Fruit fly (Drosophila melanogaster): ENCODE results near the gene CG12375.

The CG12375 gene

dm6 chr2L:8097964-8098945 is 28.4 kb downstream of the CG12375 start (continued):
- TF ChIP-seq ash1 (GFP tag; optimal IDR thresholded peaks at IDR 0.05): no peak
- no peak for TF ChIP-seq da (GFP tag; optimal IDR thresholded peaks at IDR 0.05)
- no peak for TF ChIP-seq zf30C (GFP tag; optimal IDR thresholded peaks at IDR 0.05)
- peak; percentile 39 for TF ChIP-seq Med (GFP tag)
- TF ChIP-seq gcm2 (GFP tag; optimal IDR thresholded peaks at IDR 0.05): no peak
- TF ChIP-seq pnt (GFP tag; optimal IDR thresholded peaks at IDR 0.05): no peak
- TF ChIP-seq danr (GFP tag; IDR thresholded peaks at IDR 0.05): no peak
- TF ChIP-seq CG4854 (GFP tag; optimal IDR thresholded peaks at IDR 0.05): no peak
- no peak for TF ChIP-seq CTCF (GFP tag; optimal IDR thresholded peaks at IDR 0.05)
- TF ChIP-seq Dip2 (GFP tag; IDR thresholded peaks at IDR 0.05): no peak
- no peak for TF ChIP-seq bigmax (GFP tag; optimal IDR thresholded peaks at IDR 0.05)
- no peak for TF ChIP-seq Sin3A (optimal IDR thresholded peaks at IDR 0.05)
- TF ChIP-seq Neu2 (GFP tag; optimal IDR thresholded peaks at IDR 0.05; ENCODE audit: borderline replicate concordance): no peak
- TF ChIP-seq stc (GFP tag; IDR thresholded peaks at IDR 0.05): 0 out of 2 replicates have a peak, but pooled peaks have one; percentile 41
- TF ChIP-seq CG9609 (GFP tag; optimal IDR thresholded peaks at IDR 0.05): no peak
- peak; percentile 90 for TF ChIP-seq CG7745 (tag; optimal IDR thresholded peaks at IDR 0.05)
- peak; percentile 4 for TF ChIP-seq CG12391 (tag; optimal IDR thresholded peaks at IDR 0.05)
- TF ChIP-seq CG14965 (GFP tag; optimal IDR thresholded peaks at IDR 0.05; ENCODE audit: borderline replicate concordance): no peak
- peak in 1 of 2 experiments; percentile 2 for TF ChIP-seq Hr51 (GFP tag; optimal IDR thresholded peaks at IDR 0.05)
- no peak for TF ChIP-seq nau (GFP tag; optimal IDR thresholded peaks at IDR 0.05)
- peak; percentile 18 for TF ChIP-seq gem (tag; optimal IDR thresholded peaks at IDR 0.05)
- peak; percentile 88 for TF ChIP-seq CG7987 (GFP tag; optimal IDR thresholded peaks at IDR 0.05)
- no peak for TF ChIP-seq Ravus (GFP tag; IDR thresholded peaks at IDR 0.05)
- TF ChIP-seq Hr39 (optimal IDR thresholded peaks at IDR 0.05): no peak
- no peak for TF ChIP-seq CG17568 (GFP tag; optimal IDR thresholded peaks at IDR 0.05)

- TF ChIP-seq vvl (GFP tag; IDR thresholded peaks at IDR 0.05): peak; percentile 39
- no peak for TF ChIP-seq sima (GFP tag; optimal IDR thresholded peaks at IDR 0.05)
- TF ChIP-seq toy (GFP tag; IDR thresholded peaks at IDR 0.05): no peak
- TF ChIP-seq ap (GFP tag; IDR thresholded peaks at IDR 0.05): no peak
- TF ChIP-seq odd (GFP tag; optimal IDR thresholded peaks at IDR 0.05): peak; percentile 64
- TF ChIP-seq eyg (GFP tag; optimal IDR thresholded peaks at IDR 0.05): no peak
- no peak for TF ChIP-seq CG1529 (GFP tag; optimal IDR thresholded peaks at IDR 0.05)
- no peak for TF ChIP-seq CG11695 (GFP tag; IDR thresholded peaks at IDR 0.05)
- no peak for TF ChIP-seq Mrtf (GFP tag; IDR thresholded peaks at IDR 0.05)
- no peak for TF ChIP-seq HmgD (GFP tag; optimal IDR thresholded peaks at IDR 0.05)
- TF ChIP-seq ac (GFP tag; optimal IDR thresholded peaks at IDR 0.05): peak; percentile 29
- TF ChIP-seq Mad (GFP tag; optimal IDR thresholded peaks at IDR 0.05): no peak
- peak; percentile 18 for TF ChIP-seq CG2120 (GFP tag; optimal IDR thresholded peaks at IDR 0.05)
- no peak for TF ChIP-seq fd96Cb (tag; optimal IDR thresholded peaks at IDR 0.05)
- no peak for TF ChIP-seq CG3065 (GFP tag; optimal IDR thresholded peaks at IDR 0.05)
- TF ChIP-seq CG34376 (GFP tag; optimal IDR thresholded peaks at IDR 0.05): peak; percentile 63
- no peak; the same call in 2 of the 3 replicates for TF ChIP-seq ase (GFP tag; IDR thresholded peaks at IDR 0.05)
- no peak for TF ChIP-seq knrl (GFP tag; IDR thresholded peaks at IDR 0.05; ENCODE audit: partially characterized antibody)
- TF ChIP-seq maf-S (GFP tag; optimal IDR thresholded peaks at IDR 0.05): no peak
- peak; percentile 54 for TF ChIP-seq gsb-n (tag; optimal IDR thresholded peaks at IDR 0.05)
- no peak for TF ChIP-seq Max (GFP tag; optimal IDR thresholded peaks at IDR 0.05)
- TF ChIP-seq CG31224 (GFP tag; IDR thresholded peaks at IDR 0.05): peak; percentile 31; the same call in 1 of the 2 replicates
- peak; percentile 32 for TF ChIP-seq CG10274 (GFP tag; optimal IDR thresholded peaks at IDR 0.05)
- TF ChIP-seq CG1647 (GFP tag; optimal IDR thresholded peaks at IDR 0.05): no peak
- TF ChIP-seq lilli (GFP tag; optimal IDR thresholded peaks at IDR 0.05): no peak
- TF ChIP-seq CG6654 (GFP tag; optimal IDR thresholded peaks at IDR 0.05): peak; percentile 17
- TF ChIP-seq kah (GFP tag; optimal IDR thresholded peaks at IDR 0.05): peak; percentile 40
Observed at dm6 chr2L:8097461-8097860, 29.2 kb downstream of the CG12375 start.
